Fruit fly (Drosophila melanogaster) whole organism, wandering third instar larva: ENCODE results near the gene Nak.
A peak's percentile ranks its signal among the peaks of the same experiment; 100 is the strongest.

Experiments
- Hnf4 ChIP-seq: fragments of 200-800 bp; sonication (Bioruptor generic); optimal IDR thresholded peaks from 2 replicates; lab custom pipeline; 2016; ENCODE audit warnings: missing biosample characterization, mild to moderate bottlenecking, missing genetic modification characterization
- OdsH ChIP-seq: fragments of 200-800 bp; sonication (Bioruptor generic); optimal IDR thresholded peaks from 2 replicates; lab custom pipeline; 2016; ENCODE audit warnings: missing biosample characterization, mild to moderate bottlenecking, missing genetic modification characterization
- jim ChIP-seq: fragments of 175-275, 200-325 bp; sonication (Bioruptor generic); optimal IDR thresholded peaks from 2 replicates; lab custom pipeline; 2016; ENCODE audit warnings: missing biosample characterization, mild to moderate bottlenecking, missing genetic modification characterization
- lola ChIP-seq: fragments of >200 bp; optimal IDR thresholded peaks from 2 replicates; lab custom pipeline; 2017; ENCODE audit warnings: missing biosample characterization, missing genetic modification characterization
- psq ChIP-seq: fragments of 200-800 bp; sonication (Bioruptor generic); optimal IDR thresholded peaks from 3 replicates; lab custom pipeline; 2017; ENCODE audit warnings: missing biosample characterization, mild to moderate bottlenecking, missing genetic modification characterization, moderate library complexity
- woc ChIP-seq: sonication (Bioruptor generic); optimal IDR thresholded peaks from 2 replicates; lab custom pipeline; 2016; ENCODE audit warnings: missing biosample characterization, mild to moderate bottlenecking, missing genetic modification characterization

- TF ChIP-seq psq (GFP tag; lab: Kevin White, UChicago) (peak; percentile 42), lola (GFP tag; lab: Kevin White, UChicago) (no peak), jim (GFP tag; lab: Kevin White, UChicago) (no peak), Hnf4 (GFP tag; lab: Kevin White, UChicago) (no peak), woc (GFP tag; lab: Kevin White, UChicago) (peak; percentile 40), OdsH (GFP tag; lab: Kevin White, UChicago) (no peak)
These were observed 22.6 kb downstream of the Nak start, which contains the start of gene CG46304 for dm6 chr2L:18945765-18946552.
